Fruit fly (Drosophila melanogaster): ENCODE measurements around the gene pins.

pins gene

dm6 chr3R:27579422-27579821, 3.2 kb upstream of the pins start (continued):
- TF ChIP-seq otp (GFP tag; IDR thresholded peaks at IDR 0.05) (peak; percentile 59; the same call in 1 of the 3 replicates), ATbp (GFP tag; optimal IDR thresholded peaks at IDR 0.05) (no peak), CG10959 (GFP tag; IDR thresholded peaks at IDR 0.05) (no peak), Oli (tag; optimal IDR thresholded peaks at IDR 0.05) (no peak), Bgb (GFP tag; IDR thresholded peaks at IDR 0.05; ENCODE audit: partially characterized antibody) (no peak), lmd (GFP tag; IDR thresholded peaks at IDR 0.05) (no peak), Blimp-1 (GFP tag; optimal IDR thresholded peaks at IDR 0.05) (no peak), CG12659 (GFP tag; optimal IDR thresholded peaks at IDR 0.05) (no peak), trem (tag; optimal IDR thresholded peaks at IDR 0.05) (no peak), CG3847 (GFP tag; IDR thresholded peaks at IDR 0.05) (no peak), danr (GFP tag; IDR thresholded peaks at IDR 0.05) (no peak), dati (GFP tag; IDR thresholded peaks at IDR 0.05) (no peak), CG14710 (tag; optimal IDR thresholded peaks at IDR 0.05) (no peak), HLH4C (GFP tag; IDR thresholded peaks at IDR 0.05; ENCODE audit: partially characterized antibody) (no peak), CG2199 (GFP tag; IDR thresholded peaks at IDR 0.05) (no peak), HmgD (GFP tag; optimal IDR thresholded peaks at IDR 0.05) (no peak), Atf3 (GFP tag; optimal IDR thresholded peaks at IDR 0.05) (no peak), cwo (GFP tag; optimal IDR thresholded peaks at IDR 0.05) (peak; percentile 1), BEAF-32 (GFP tag; optimal IDR thresholded peaks at IDR 0.05) (no peak), mam (GFP tag; optimal IDR thresholded peaks at IDR 0.05) (no peak), crol (GFP tag; IDR thresholded peaks at IDR 0.05) (peak; percentile 41), vfl (GFP tag; optimal IDR thresholded peaks at IDR 0.05) (no peak), hbn (GFP tag; IDR thresholded peaks at IDR 0.05; ENCODE audit: partially characterized antibody) (no peak), sd (tag; optimal IDR thresholded peaks at IDR 0.05) (peak; percentile 35), B-H2 (GFP tag; optimal IDR thresholded peaks at IDR 0.05) (no peak), kay (GFP tag; optimal IDR thresholded peaks at IDR 0.05) (no peak), Dfd (GFP tag; optimal IDR thresholded peaks at IDR 0.05) (no peak), CG6791 (GFP tag; IDR thresholded peaks at IDR 0.05; ENCODE audit: partially characterized antibody) (no peak), Ada2b (GFP tag; IDR thresholded peaks at IDR 0.05) (no peak), CG18764 (GFP tag; optimal IDR thresholded peaks at IDR 0.05) (no peak), ap (GFP tag; IDR thresholded peaks at IDR 0.05) (no peak), CG6689 (GFP tag; IDR thresholded peaks at IDR 0.05) (no peak), ac (GFP tag; optimal IDR thresholded peaks at IDR 0.05) (no peak), Dll (GFP tag; IDR thresholded peaks at IDR 0.05; ENCODE audit: partially characterized antibody) (0 out of 4 replicates have a peak, but pooled peaks have one; percentile 28), Ravus (GFP tag; IDR thresholded peaks at IDR 0.05) (no peak), zfh2 (GFP tag; optimal IDR thresholded peaks at IDR 0.05) (no peak), CG3281 (GFP tag; optimal IDR thresholded peaks at IDR 0.05) (no peak), Gsc (GFP tag; IDR thresholded peaks at IDR 0.05) (no peak), vvl (GFP tag; IDR thresholded peaks at IDR 0.05) (peak; percentile 37; the same call in 1 of the 2 replicates), mirr (GFP tag; optimal IDR thresholded peaks at IDR 0.05) (peak; percentile 17), Hr78 (GFP tag; optimal IDR thresholded peaks at IDR 0.05) (no peak), CoRest (tag; optimal IDR thresholded peaks at IDR 0.05) (peak; percentile 6), tgo (GFP tag; IDR thresholded peaks at IDR 0.05) (no peak), kni (GFP tag; optimal IDR thresholded peaks at IDR 0.05) (peak; percentile 44), chinmo (GFP tag; IDR thresholded peaks at IDR 0.05; ENCODE audit: partially characterized antibody) (0 out of 4 replicates have a peak, but pooled peaks have one; percentile 53), twi (tag; optimal IDR thresholded peaks at IDR 0.05) (no peak), CG7987 (GFP tag; optimal IDR thresholded peaks at IDR 0.05) (no peak), CG12769 (tag; optimal IDR thresholded peaks at IDR 0.05) (peak; percentile 2)

Measured in whole organism, embryonic.